Fruit fly (Drosophila melanogaster): ENCODE data around the gene CG1208.
A peak's percentile ranks its signal among the peaks of the same experiment; 100 is the strongest.

The CG1208 gene

DNA sequence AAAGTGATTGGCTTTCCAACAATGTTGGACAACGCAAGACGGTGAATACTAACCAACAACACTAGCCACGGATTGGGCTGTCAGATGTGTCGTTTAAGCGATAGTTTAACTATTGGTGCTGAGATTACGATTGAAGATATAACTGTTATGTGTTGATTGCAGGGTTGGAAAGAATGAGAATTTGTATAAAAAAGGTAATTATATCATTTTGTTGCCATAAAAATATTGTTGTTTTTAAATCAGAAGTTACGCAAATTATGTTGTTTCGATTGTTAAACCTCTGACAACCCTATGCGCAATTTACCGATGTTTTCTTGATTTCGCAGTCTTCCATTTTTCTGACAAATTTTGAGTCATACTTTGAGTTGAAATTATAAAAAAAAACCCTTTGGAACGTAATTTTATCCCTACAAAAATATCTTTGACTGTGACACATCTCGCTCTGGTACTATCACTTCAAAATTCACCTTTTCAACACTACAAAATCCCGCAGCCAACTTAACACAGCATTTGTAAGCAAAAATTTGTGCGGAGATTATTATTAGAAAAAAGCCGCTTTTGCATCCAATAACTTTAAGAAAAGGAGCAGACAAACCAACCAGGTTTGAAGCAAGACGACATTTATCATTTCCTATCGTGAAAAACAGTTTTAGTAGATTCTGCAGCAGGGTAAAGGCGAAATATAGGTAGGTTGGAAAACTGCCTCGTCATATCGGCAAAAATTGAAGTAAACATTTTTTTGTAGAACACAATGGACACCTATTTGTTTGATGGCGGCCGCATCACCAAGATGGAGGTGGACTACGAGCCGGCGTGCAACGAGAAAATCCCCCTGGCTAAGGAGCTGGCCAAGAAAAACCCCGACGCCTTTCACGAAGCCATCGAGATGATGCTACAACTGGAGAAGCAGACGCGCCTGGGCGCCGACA lies 42.1 kb upstream of the CG1208 start, which contains the start of the genes Hat1 and Rpn5 (continued):
- peak; percentile 79 for TF ChIP-seq NC2β (GFP tag; optimal IDR thresholded peaks at IDR 0.05)
- TF ChIP-seq bsh (GFP tag; optimal IDR thresholded peaks at IDR 0.05), result peak; percentile 11 to 60
- no peak for TF ChIP-seq hth (optimal IDR thresholded peaks at IDR 0.05)
- no peak; the same call in 1 of the 2 replicates for TF ChIP-seq Rx (GFP tag; IDR thresholded peaks at IDR 0.05)
- peak; percentile 69 for TF ChIP-seq CG18011 (GFP tag; optimal IDR thresholded peaks at IDR 0.05)
- peak; percentile 57 for TF ChIP-seq CG10274 (GFP tag; optimal IDR thresholded peaks at IDR 0.05)
- TF ChIP-seq nau (GFP tag; optimal IDR thresholded peaks at IDR 0.05), result no peak
- TF ChIP-seq oc (tag; optimal IDR thresholded peaks at IDR 0.05), result peak; percentile 0
- TF ChIP-seq CG13894 (tag; optimal IDR thresholded peaks at IDR 0.05), result no peak
- TF ChIP-seq CG12391 (tag; optimal IDR thresholded peaks at IDR 0.05), result peak; percentile 86
- TF ChIP-seq fd96Cb (tag; optimal IDR thresholded peaks at IDR 0.05), result peak; percentile 67
- TF ChIP-seq Trl (optimal IDR thresholded peaks at IDR 0.05), result no peak
- TF ChIP-seq Trl (GFP tag; optimal IDR thresholded peaks at IDR 0.05), result peak; percentile 93
- peak; percentile 61; the same call in 3 of the 4 replicates for TF ChIP-seq Gug (GFP tag; IDR thresholded peaks at IDR 0.05)
- peak; percentile 91 for TF ChIP-seq chn (GFP tag; optimal IDR thresholded peaks at IDR 0.05)
- TF ChIP-seq Stat92E (GFP tag; optimal IDR thresholded peaks at IDR 0.05), result peak in 1 of 3 experiments; percentile 25
- no peak for TF ChIP-seq sd (tag; optimal IDR thresholded peaks at IDR 0.05)
- TF ChIP-seq odd (GFP tag; optimal IDR thresholded peaks at IDR 0.05), result peak; percentile 44
- TF ChIP-seq CG6765 (GFP tag; optimal IDR thresholded peaks at IDR 0.05), result peak; percentile 49
- peak; percentile 74; the same call in 1 of the 2 replicates for TF ChIP-seq klu (GFP tag; IDR thresholded peaks at IDR 0.05)
- peak; percentile 76 for TF ChIP-seq cato (GFP tag; optimal IDR thresholded peaks at IDR 0.05; ENCODE audit: borderline replicate concordance)
- TF ChIP-seq Lpt (GFP tag; optimal IDR thresholded peaks at IDR 0.05), result no peak
- TF ChIP-seq Fer1 (GFP tag; optimal IDR thresholded peaks at IDR 0.05), result peak; percentile 52
- peak; percentile 74 for TF ChIP-seq dmrt11E (tag; optimal IDR thresholded peaks at IDR 0.05)
- TF ChIP-seq tio (GFP tag; optimal IDR thresholded peaks at IDR 0.05), result peak; percentile 91
- TF ChIP-seq fd64A (GFP tag; optimal IDR thresholded peaks at IDR 0.05), result no peak
- TF ChIP-seq knrl (GFP tag; IDR thresholded peaks at IDR 0.05; ENCODE audit: partially characterized antibody), result peak; percentile 84
- peak; percentile 33; the same call in 1 of the 2 replicates for TF ChIP-seq CG14667 (GFP tag; IDR thresholded peaks at IDR 0.05)
- TF ChIP-seq CG4360 (GFP tag; IDR thresholded peaks at IDR 0.05), result no peak
- 0 out of 3 replicates have a peak, but pooled peaks have one; percentile 31 for TF ChIP-seq H15 (GFP tag; IDR thresholded peaks at IDR 0.05)
- TF ChIP-seq pita (GFP tag; optimal IDR thresholded peaks at IDR 0.05), result no peak
- TF ChIP-seq pzg (GFP tag; optimal IDR thresholded peaks at IDR 0.05), result peak; percentile 58
- TF ChIP-seq Hmx (GFP tag; optimal IDR thresholded peaks at IDR 0.05), result peak; percentile 83
- TF ChIP-seq gcm2 (GFP tag; optimal IDR thresholded peaks at IDR 0.05), result peak; percentile 55
- no peak for TF ChIP-seq dati (GFP tag; IDR thresholded peaks at IDR 0.05)
- TF ChIP-seq CG11247 (GFP tag; IDR thresholded peaks at IDR 0.05), result peak; percentile 29; the same call in 1 of the 2 replicates
- TF ChIP-seq dmrt99B (tag; optimal IDR thresholded peaks at IDR 0.05), result no peak
- peak; percentile 47 for TF ChIP-seq Fer2 (tag; optimal IDR thresholded peaks at IDR 0.05)
- TF ChIP-seq tgo (GFP tag; IDR thresholded peaks at IDR 0.05), result peak; percentile 70
- TF ChIP-seq gt (GFP tag; IDR thresholded peaks at IDR 0.05), result no peak
- peak; percentile 2 for TF ChIP-seq CTCF (GFP tag; optimal IDR thresholded peaks at IDR 0.05)
- TF ChIP-seq jigr1 (GFP tag; IDR thresholded peaks at IDR 0.05), result peak; percentile 28; the same call in 1 of the 3 replicates
- TF ChIP-seq cad (GFP tag; optimal IDR thresholded peaks at IDR 0.05), result no peak
- no peak for TF ChIP-seq CG11696 (GFP tag; IDR thresholded peaks at IDR 0.05)
- peak; percentile 93 for TF ChIP-seq tx (GFP tag; optimal IDR thresholded peaks at IDR 0.05)
- TF ChIP-seq h (optimal IDR thresholded peaks at IDR 0.05), result no peak
- TF ChIP-seq CG8388 (GFP tag; optimal IDR thresholded peaks at IDR 0.05), result peak; percentile 73
- no peak for TF ChIP-seq Dip2 (GFP tag; IDR thresholded peaks at IDR 0.05)
- no peak for TF ChIP-seq Jarid2 (GFP tag; optimal IDR thresholded peaks at IDR 0.05)
- peak; percentile 12 for TF ChIP-seq CG34376 (GFP tag; optimal IDR thresholded peaks at IDR 0.05)
